Fruit fly (Drosophila melanogaster) whole organism, prepupa: ENCODE results near the gene dysc.

Experiments
- Blimp-1 ChIP-seq: fragments of 200-800 bp; sonication (Bioruptor generic); optimal IDR thresholded peaks from 3 replicates; lab custom pipeline; 2017; ENCODE audit warnings: missing biosample characterization, missing genetic modification characterization, mild to moderate bottlenecking, moderate library complexity, missing genetic modification reagents
- CG10631 ChIP-seq: fragments of 200-800 bp; sonication (Bioruptor generic); optimal IDR thresholded peaks from 2 replicates; lab custom pipeline; 2016; ENCODE audit warnings: missing biosample characterization, missing genetic modification characterization
- CG11294 ChIP-seq: fragments of 200-800 bp; sonication (Bioruptor generic); IDR thresholded peaks from 2 replicates; pipeline ENCODE4 v1.3.6; 2022; ENCODE audit warnings: missing biosample characterization, missing genetic modification characterization
- CG11762 ChIP-seq: fragments of 200-800 bp; sonication (Bioruptor generic); optimal IDR thresholded peaks from 3 replicates; lab custom pipeline; 2016; ENCODE audit warnings: missing biosample characterization, missing genetic modification characterization; ENCODE audit not compliant: insufficient read depth
- CG11902 ChIP-seq: fragments of 200-800 bp; sonication (Bioruptor generic); optimal IDR thresholded peaks from 3 replicates; lab custom pipeline; 2016; ENCODE audit warnings: missing biosample characterization, missing genetic modification characterization
- CG15336 ChIP-seq: fragments of 200-800 bp; sonication (Bioruptor generic); IDR thresholded peaks from 2 replicates; pipeline ENCODE4 v1.3.6; 2022; ENCODE audit warnings: missing biosample characterization, missing genetic modification characterization
- CG1621 ChIP-seq: fragments of 200-800 bp; sonication (Bioruptor generic); optimal IDR thresholded peaks from 3 replicates; lab custom pipeline; 2018; ENCODE audit warnings: missing biosample characterization, mild to moderate bottlenecking, missing genetic modification characterization
- CG3032 ChIP-seq: fragments of 200-800 bp; optimal IDR thresholded peaks from 2 replicates; lab custom pipeline; 2019; ENCODE audit warnings: missing biosample characterization, mild to moderate bottlenecking, missing genetic modification characterization, moderate library complexity
- CG31627 ChIP-seq: fragments of 200-800 bp; sonication (Bioruptor generic); optimal IDR thresholded peaks from 3 replicates; lab custom pipeline; 2016; ENCODE audit warnings: missing biosample characterization, missing genetic modification characterization
- CG32006 ChIP-seq: fragments of 200-800 bp; sonication (Bioruptor generic); optimal IDR thresholded peaks from 3 replicates; lab custom pipeline; 2017; ENCODE audit warnings: missing biosample characterization, mild to moderate bottlenecking, missing genetic modification characterization
- CG34406 ChIP-seq: fragments of 200-800 bp; sonication (Bioruptor generic); optimal IDR thresholded peaks from 3 replicates; lab custom pipeline; 2016; ENCODE audit warnings: missing biosample characterization, missing genetic modification characterization
- CG3919 ChIP-seq: fragments of 200-800 bp; sonication (Bioruptor generic); optimal IDR thresholded peaks from 3 replicates; lab custom pipeline; 2016; ENCODE audit warnings: missing biosample characterization, missing genetic modification characterization
- CG4318 ChIP-seq: fragments of 200-800 bp; sonication (Bioruptor generic); optimal IDR thresholded peaks from 3 replicates; lab custom pipeline; 2017; ENCODE audit warnings: missing biosample characterization, mild to moderate bottlenecking, missing genetic modification characterization
- CG6163 ChIP-seq: fragments of 200-800 bp; sonication (Bioruptor generic); IDR thresholded peaks from 3 replicates; pipeline ENCODE4 v1.3.6; 2022; ENCODE audit warnings: missing biosample characterization, missing genetic modification characterization
- CG6276 ChIP-seq: fragments of 200-800 bp; sonication (Bioruptor generic); optimal IDR thresholded peaks from 2 replicates; lab custom pipeline; 2017; ENCODE audit warnings: missing biosample characterization, mild to moderate bottlenecking, missing genetic modification characterization
- CG6792 ChIP-seq: fragments of 200-800 bp; sonication (Bioruptor generic); optimal IDR thresholded peaks from 3 replicates; lab custom pipeline; 2016; ENCODE audit warnings: missing biosample characterization, missing genetic modification characterization
- CG6808 ChIP-seq: fragments of 200-800 bp; sonication (Bioruptor generic); optimal IDR thresholded peaks from 3 replicates; lab custom pipeline; 2017; ENCODE audit warnings: missing biosample characterization, missing genetic modification characterization, mild to moderate bottlenecking, moderate library complexity, missing genetic modification reagents
- CG6854 ChIP-seq: fragments of 200-800 bp; sonication (Bioruptor generic); optimal IDR thresholded peaks from 2 replicates; lab custom pipeline; 2017; ENCODE audit warnings: missing biosample characterization, mild to moderate bottlenecking, missing genetic modification characterization
- CG8119 ChIP-seq: fragments of 200-800 bp; sonication (Bioruptor generic); IDR thresholded peaks from 3 replicates; pipeline ENCODE4 v1.3.6; 2022; ENCODE audit warnings: missing biosample characterization, missing genetic modification characterization
- CG8319 ChIP-seq: fragments of 200-800 bp; sonication (Bioruptor generic); optimal IDR thresholded peaks from 3 replicates; lab custom pipeline; 2016; ENCODE audit warnings: missing biosample characterization, missing genetic modification characterization
- CG8632 ChIP-seq: fragments of 200-800 bp; sonication (Bioruptor generic); optimal IDR thresholded peaks from 3 replicates; lab custom pipeline; 2016; ENCODE audit warnings: missing biosample characterization, missing genetic modification characterization
- CG9139 ChIP-seq: fragments of 200-800 bp; sonication (Bioruptor generic); optimal IDR thresholded peaks from 3 replicates; lab custom pipeline; 2017; ENCODE audit warnings: missing biosample characterization, mild to moderate bottlenecking, missing genetic modification characterization
- Eip75B ChIP-seq: fragments of 200-800 bp; sonication (Bioruptor generic); optimal IDR thresholded peaks from 3 replicates; lab custom pipeline; 2016; ENCODE audit warnings: missing biosample characterization, missing genetic modification characterization
- Eip78C ChIP-seq: fragments of 200-800 bp; sonication (Bioruptor generic); peaks from one replicate; lab custom pipeline; 2016; ENCODE audit warnings: missing biosample characterization, missing genetic modification characterization
- Hr4 ChIP-seq: fragments of 200-800 bp; sonication (Bioruptor generic); optimal IDR thresholded peaks from 3 replicates; lab custom pipeline; 2016; ENCODE audit warnings: missing biosample characterization, missing genetic modification characterization
- Met ChIP-seq: fragments of 200-800 bp; sonication (Bioruptor generic); optimal IDR thresholded peaks from 3 replicates; lab custom pipeline; 2016; ENCODE audit warnings: missing biosample characterization, missing genetic modification characterization
- OdsH ChIP-seq: fragments of 200-800 bp; sonication (Bioruptor generic); optimal IDR thresholded peaks from 3 replicates; lab custom pipeline; 2016; ENCODE audit warnings: missing biosample characterization, missing genetic modification characterization
- Smox ChIP-seq: fragments of 200-800 bp; sonication (Bioruptor generic); optimal IDR thresholded peaks from 3 replicates; lab custom pipeline; 2016; ENCODE audit warnings: missing biosample characterization, missing genetic modification characterization
- Sox102F ChIP-seq: fragments of 200-800 bp; sonication (Bioruptor generic); optimal IDR thresholded peaks from 2 replicates; lab custom pipeline; 2016; ENCODE audit warnings: missing biosample characterization, mild to moderate bottlenecking, missing genetic modification characterization
- Sox14 ChIP-seq: fragments of 200-800 bp; sonication (Bioruptor generic); optimal IDR thresholded peaks from 3 replicates; lab custom pipeline; 2016; ENCODE audit warnings: missing biosample characterization, missing genetic modification characterization
- achi ChIP-seq: fragments of 200-800 bp; sonication (Bioruptor generic); optimal IDR thresholded peaks from 3 replicates; lab custom pipeline; 2016; ENCODE audit warnings: missing biosample characterization, missing genetic modification characterization
- acj6 ChIP-seq: fragments of 200-800 bp; sonication (Bioruptor generic); optimal IDR thresholded peaks from 3 replicates; lab custom pipeline; 2016; ENCODE audit warnings: missing biosample characterization, missing genetic modification characterization
- cyc ChIP-seq: fragments of 200-800 bp; sonication (Bioruptor generic); optimal IDR thresholded peaks from 3 replicates; lab custom pipeline; 2016; ENCODE audit warnings: missing biosample characterization, missing genetic modification characterization
- dac ChIP-seq: fragments of 200-800 bp; sonication (Bioruptor generic); optimal IDR thresholded peaks from 2 replicates; lab custom pipeline; 2017; ENCODE audit warnings: missing biosample characterization, mild to moderate bottlenecking, missing genetic modification characterization
- dsx ChIP-seq: fragments of 200-800 bp; optimal IDR thresholded peaks from 3 replicates; lab custom pipeline; 2019; ENCODE audit warnings: missing biosample characterization, mild to moderate bottlenecking, missing genetic modification characterization, moderate library complexity; ENCODE audit not compliant: poor library complexity, severe bottlenecking
- eg ChIP-seq: fragments of 200-800 bp; sonication (Bioruptor generic); IDR thresholded peaks from 3 replicates; pipeline ENCODE4 v1.3.6; 2022; ENCODE audit warnings: missing biosample characterization, missing genetic modification characterization
- esn ChIP-seq: fragments of 200-800 bp; sonication (Bioruptor generic); optimal IDR thresholded peaks from 2 replicates; lab custom pipeline; 2016; ENCODE audit warnings: missing biosample characterization, mild to moderate bottlenecking, missing genetic modification characterization, moderate library complexity
- fd59A ChIP-seq: fragments of 200-800 bp; sonication (Bioruptor generic); optimal IDR thresholded peaks from 2 replicates; lab custom pipeline; 2017; ENCODE audit warnings: missing biosample characterization, mild to moderate bottlenecking, missing genetic modification characterization, missing genetic modification reagents
- fd85E ChIP-seq: fragments of 200-800 bp; sonication (Bioruptor generic); optimal IDR thresholded peaks from 3 replicates; lab custom pipeline; 2016; ENCODE audit warnings: missing biosample characterization, missing genetic modification characterization
- fkh ChIP-seq: fragments of 200-800 bp; sonication (Bioruptor generic); optimal IDR thresholded peaks from 3 replicates; lab custom pipeline; 2017; ENCODE audit warnings: missing biosample characterization, mild to moderate bottlenecking, missing genetic modification characterization, moderate library complexity
- net ChIP-seq: fragments of 200-800 bp; sonication (Bioruptor generic); optimal IDR thresholded peaks from 3 replicates; lab custom pipeline; 2016; ENCODE audit warnings: missing biosample characterization, missing genetic modification characterization
- pdm3 ChIP-seq: fragments of 200-800 bp; sonication (Bioruptor generic); optimal IDR thresholded peaks from 3 replicates; lab custom pipeline; 2016; ENCODE audit warnings: missing biosample characterization, missing genetic modification characterization
- salr ChIP-seq, 2 experiments: fragments of 200-800 bp; sonication (Bioruptor generic); optimal IDR thresholded peaks; 3 replicates each; lab custom pipeline; 2016 to 2018; ENCODE audit warnings: missing biosample characterization in 2 of 2, missing genetic modification characterization in 2 of 2, mild to moderate bottlenecking in 1 of 2
- spab ChIP-seq: fragments of 200-800 bp; sonication (Bioruptor generic); optimal IDR thresholded peaks from 2 replicates; lab custom pipeline; 2017; ENCODE audit warnings: missing biosample characterization, mild to moderate bottlenecking, missing genetic modification characterization, missing genetic modification reagents
- svp ChIP-seq: fragments of 200-800 bp; sonication (Bioruptor generic); peaks from one replicate; lab custom pipeline; 2016; ENCODE audit warnings: missing biosample characterization, missing genetic modification characterization
- topi ChIP-seq: fragments of 200-800 bp; sonication (Bioruptor generic); optimal IDR thresholded peaks from 3 replicates; lab custom pipeline; 2016; ENCODE audit warnings: missing biosample characterization, missing genetic modification characterization
- vri ChIP-seq: fragments of 200-800 bp; sonication (Bioruptor generic); optimal IDR thresholded peaks from 3 replicates; lab custom pipeline; 2016; ENCODE audit warnings: missing biosample characterization, mild to moderate bottlenecking, missing genetic modification characterization

Gene dysc

dm6 chr3L:13925117-13925726 lies 22.2 kb upstream of the dysc start, which contains the start of gene Rgl:
TSS of gene Rgl (minus strand) at chr3L:13925335.
- TF ChIP-seq CG1621 = peak; percentile 42
- TF ChIP-seq CG6163 (GFP tag; lab: Robert Waterston, UW) = peak; percentile 67; the same call in 2 of the 3 replicates
- no peak for TF ChIP-seq net (GFP tag; lab: Kevin White, UChicago)
- no peak for TF ChIP-seq Eip75B (GFP tag; lab: Kevin White, UChicago)
- TF ChIP-seq eg (GFP tag; lab: Robert Waterston, UW) = peak; percentile 43; the same call in 1 of the 3 replicates
- no peak for TF ChIP-seq svp (GFP tag; lab: Kevin White, UChicago)
- peak; percentile 14 for TF ChIP-seq dsx (GFP tag; lab: Kevin White, UChicago)
- TF ChIP-seq CG31627 = no peak
- no peak for TF ChIP-seq acj6 (GFP tag; lab: Kevin White, UChicago)
- peak; percentile 14 for TF ChIP-seq CG8632 (GFP tag; lab: Kevin White, UChicago)
- peak; percentile 44 for TF ChIP-seq CG9139 (GFP tag; lab: Kevin White, UChicago)
- TF ChIP-seq CG6792 = no peak
- TF ChIP-seq OdsH (GFP tag; lab: Kevin White, UChicago) = no peak
- peak; percentile 44 for TF ChIP-seq CG6854 (GFP tag; lab: Kevin White, UChicago)
- no peak for TF ChIP-seq CG4318
- no peak for TF ChIP-seq Eip78C (GFP tag; lab: Kevin White, UChicago)
- TF ChIP-seq Sox102F (GFP tag; lab: Kevin White, UChicago) = no peak
- TF ChIP-seq CG8119 (GFP tag; lab: Robert Waterston, UW) = peak; percentile 33; the same call in 1 of the 3 replicates
- no peak for TF ChIP-seq spab (GFP tag; lab: Kevin White, UChicago)
- TF ChIP-seq Sox14 = no peak
- TF ChIP-seq CG3919 (GFP tag; lab: Kevin White, UChicago) = peak; percentile 6
- TF ChIP-seq CG15336 (GFP tag; lab: Robert Waterston, UW) = peak; percentile 53; the same call in 1 of the 2 replicates

DNA sequence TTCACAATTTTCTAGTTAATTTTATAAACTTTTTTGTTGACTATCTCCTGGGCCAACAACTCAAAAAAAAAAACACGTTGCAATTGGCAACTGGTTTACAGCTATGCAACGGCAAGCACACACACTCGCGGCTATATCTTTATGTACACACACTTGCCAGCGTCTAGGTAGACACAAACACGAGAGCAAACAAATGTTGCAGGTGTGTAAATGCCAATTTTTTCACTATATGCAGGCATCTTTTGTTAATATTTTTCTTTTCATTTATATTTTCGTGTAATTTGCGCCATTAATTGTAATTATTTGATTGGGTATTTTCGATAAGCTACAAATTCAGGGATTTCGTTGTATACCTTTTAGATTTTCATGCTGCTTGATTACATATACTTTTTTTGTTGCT lies 21.6 kb upstream of the dysc start:
- no peak for TF ChIP-seq fd59A (GFP tag; lab: Kevin White, UChicago)
- no peak for TF ChIP-seq vri (GFP tag; lab: Kevin White, UChicago)
- TF ChIP-seq salr (GFP tag; optimal IDR thresholded peaks at IDR 0.05; lab: Kevin White, UChicago) = no peak
- no peak for TF ChIP-seq CG8119 (GFP tag; lab: Robert Waterston, UW)
- no peak for TF ChIP-seq Eip75B (GFP tag; lab: Kevin White, UChicago)
- 0 out of 2 replicates have a peak, but pooled peaks have one; percentile 10 for TF ChIP-seq CG15336 (GFP tag; lab: Robert Waterston, UW)
- no peak for TF ChIP-seq acj6 (GFP tag; lab: Kevin White, UChicago)
- TF ChIP-seq fkh (GFP tag; lab: Kevin White, UChicago) = peak; percentile 18
- no peak for TF ChIP-seq CG11762 (GFP tag; lab: Kevin White, UChicago)
- peak; percentile 9; the same call in 1 of the 3 replicates for TF ChIP-seq eg (GFP tag; lab: Robert Waterston, UW)
- TF ChIP-seq CG6854 (GFP tag; lab: Kevin White, UChicago) = no peak
- TF ChIP-seq Blimp-1 (GFP tag; lab: Kevin White, UChicago) = no peak
- no peak for TF ChIP-seq CG6276 (GFP tag; lab: Kevin White, UChicago)
- no peak for TF ChIP-seq CG32006
- no peak for TF ChIP-seq dac
- TF ChIP-seq CG10631 (GFP tag; lab: Kevin White, UChicago) = peak; percentile 16
- no peak for TF ChIP-seq OdsH (GFP tag; lab: Kevin White, UChicago)
- no peak for TF ChIP-seq Met (GFP tag; lab: Kevin White, UChicago)
- TF ChIP-seq CG1621 = no peak
- TF ChIP-seq Smox (GFP tag; lab: Kevin White, UChicago) = no peak
- TF ChIP-seq cyc (GFP tag; lab: Kevin White, UChicago) = no peak
- peak; percentile 19 for TF ChIP-seq achi (GFP tag; lab: Kevin White, UChicago)
- TF ChIP-seq CG6808 = no peak
- TF ChIP-seq CG6163 (GFP tag; lab: Robert Waterston, UW) = 0 out of 3 replicates have a peak, but pooled peaks have one; percentile 20
- TF ChIP-seq CG11294 (GFP tag; lab: Robert Waterston, UW) = no peak
- no peak for TF ChIP-seq CG34406 (GFP tag; lab: Kevin White, UChicago)
- no peak for TF ChIP-seq pdm3 (GFP tag; lab: Kevin White, UChicago)
- TF ChIP-seq fd85E (GFP tag; lab: Kevin White, UChicago) = no peak
- TF ChIP-seq Eip78C (GFP tag; lab: Kevin White, UChicago) = peak; percentile 24
- TF ChIP-seq net (GFP tag; lab: Kevin White, UChicago) = peak; percentile 28
- no peak for TF ChIP-seq Sox102F (GFP tag; lab: Kevin White, UChicago)
- TF ChIP-seq dsx (GFP tag; lab: Kevin White, UChicago) = no peak
- TF ChIP-seq Hr4 = no peak
- no peak for TF ChIP-seq CG11902 (GFP tag; lab: Kevin White, UChicago)
- no peak for TF ChIP-seq topi
- no peak for TF ChIP-seq CG3032
- no peak for TF ChIP-seq CG8319
- no peak for TF ChIP-seq esn (GFP tag; lab: Kevin White, UChicago)
- no peak for TF ChIP-seq CG4318
